Fruit fly (Drosophila melanogaster): ENCODE results near the gene brk.
A peak's percentile ranks its signal among the peaks of the same experiment; 100 is the strongest.

Gene brk

dm6 chrX:7333298-7333743 is 25.6 kb downstream of the brk start (continued):
- TF ChIP-seq CG8924 (tag; optimal IDR thresholded peaks at IDR 0.05) (no peak), CG8359 (GFP tag; optimal IDR thresholded peaks at IDR 0.05; ENCODE audit: borderline replicate concordance) (no peak), sob (GFP tag; IDR thresholded peaks at IDR 0.05) (peak; percentile 42; the same call in 1 of the 2 replicates), CG3065 (GFP tag; optimal IDR thresholded peaks at IDR 0.05) (peak; percentile 25), otp (GFP tag; IDR thresholded peaks at IDR 0.05) (peak; percentile 76; the same call in 2 of the 3 replicates), CG30403 (GFP tag; optimal IDR thresholded peaks at IDR 0.05) (no peak), CG32767 (GFP tag; IDR thresholded peaks at IDR 0.05) (no peak), chm (GFP tag; IDR thresholded peaks at IDR 0.05) (peak; percentile 85), CG8944 (GFP tag; optimal IDR thresholded peaks at IDR 0.05) (peak; percentile 38), CG17186 (GFP tag; optimal IDR thresholded peaks at IDR 0.05) (no peak), cwo (GFP tag; optimal IDR thresholded peaks at IDR 0.05) (no peak), Fer2 (tag; optimal IDR thresholded peaks at IDR 0.05) (peak; percentile 10), seq (GFP tag; IDR thresholded peaks at IDR 0.05) (peak; percentile 73; the same call in 1 of the 2 replicates), crp (GFP tag; optimal IDR thresholded peaks at IDR 0.05) (no peak), tin (GFP tag; optimal IDR thresholded peaks at IDR 0.05) (no peak), caup (GFP tag; optimal IDR thresholded peaks at IDR 0.05; ENCODE audit: severe bottlenecking) (no peak), Rx (GFP tag; IDR thresholded peaks at IDR 0.05) (no peak), ara (GFP tag; IDR thresholded peaks at IDR 0.05) (peak; percentile 54; the same call in 1 of the 2 replicates), vfl (GFP tag; optimal IDR thresholded peaks at IDR 0.05) (no peak), CG2202 (tag; optimal IDR thresholded peaks at IDR 0.05) (peak; percentile 40), CG8089 (GFP tag; optimal IDR thresholded peaks at IDR 0.05) (peak; percentile 62), chinmo (GFP tag; IDR thresholded peaks at IDR 0.05; ENCODE audit: partially characterized antibody) (no peak), CG10366 (GFP tag; IDR thresholded peaks at IDR 0.05) (no peak), CG18262 (tag; optimal IDR thresholded peaks at IDR 0.05) (peak; percentile 13), Hmx (GFP tag; optimal IDR thresholded peaks at IDR 0.05) (no peak), hbn (GFP tag; IDR thresholded peaks at IDR 0.05; ENCODE audit: partially characterized antibody) (no peak), CG10462 (GFP tag; optimal IDR thresholded peaks at IDR 0.05) (no peak), org-1 (GFP tag; optimal IDR thresholded peaks at IDR 0.05) (peak; percentile 51), ken (GFP tag; IDR thresholded peaks at IDR 0.05) (0 out of 3 replicates have a peak, but pooled peaks have one; percentile 48), Lpt (GFP tag; optimal IDR thresholded peaks at IDR 0.05) (no peak), CG8281 (tag; optimal IDR thresholded peaks at IDR 0.05) (no peak), Hr39 (optimal IDR thresholded peaks at IDR 0.05) (no peak), Med (GFP tag) (peak; percentile 87), Bgb (GFP tag; IDR thresholded peaks at IDR 0.05; ENCODE audit: partially characterized antibody) (no peak), Oaz (GFP tag; IDR thresholded peaks at IDR 0.05) (no peak), Neu2 (GFP tag; optimal IDR thresholded peaks at IDR 0.05; ENCODE audit: borderline replicate concordance) (no peak), sr (GFP tag; IDR thresholded peaks at IDR 0.05) (no peak), pnt (GFP tag; optimal IDR thresholded peaks at IDR 0.05) (no peak), corto (GFP tag; optimal IDR thresholded peaks at IDR 0.05) (no peak), CG1792 (GFP tag; optimal IDR thresholded peaks at IDR 0.05) (peak; percentile 26), HLH54F (GFP tag; optimal IDR thresholded peaks at IDR 0.05) (no peak), slp2 (GFP tag; optimal IDR thresholded peaks at IDR 0.05) (no peak), tgo (GFP tag; IDR thresholded peaks at IDR 0.05) (no peak), btn (GFP tag; optimal IDR thresholded peaks at IDR 0.05) (no peak), CG15601 (tag; optimal IDR thresholded peaks at IDR 0.05) (peak; percentile 67), HLHmδ (GFP tag; optimal IDR thresholded peaks at IDR 0.05) (no peak), Abd-B (GFP tag; optimal IDR thresholded peaks at IDR 0.05) (no peak), Myb (GFP tag; optimal IDR thresholded peaks at IDR 0.05) (no peak), CG11560 (tag; IDR thresholded peaks at IDR 0.05) (no peak), odd (GFP tag; optimal IDR thresholded peaks at IDR 0.05) (peak; percentile 38), CG11093 (GFP tag; IDR thresholded peaks at IDR 0.05) (no peak), ERR (GFP tag; optimal IDR thresholded peaks at IDR 0.05) (no peak)
